Fruit fly (Drosophila melanogaster) whole organism, embryonic: ENCODE results near the gene Irbp18.

Experiments
- Asciz ChIP-seq: fragments of 200-800 bp; sonication (Bioruptor generic); optimal IDR thresholded peaks from 2 replicates; lab custom pipeline; 2017; ENCODE audit warnings: missing biosample characterization, mild to moderate bottlenecking, missing genetic modification characterization, missing genetic modification reagents
- Awh ChIP-seq: fragments of 200-800 bp; sonication (Bioruptor generic); IDR thresholded peaks from 2 replicates; pipeline ENCODE4, ENCODE4 v1.3.6; 2022; ENCODE audit warnings: missing biosample characterization, missing genetic modification characterization
- CG10431 ChIP-seq: fragments of 200-800 bp; sonication (Bioruptor generic); optimal IDR thresholded peaks from 3 replicates; lab custom pipeline; 2018; ENCODE audit warnings: missing biosample characterization, mild to moderate bottlenecking, missing genetic modification characterization
- CG10959 ChIP-seq: fragments of 200-800 bp; sonication (Bioruptor generic); IDR thresholded peaks from 2 replicates; pipeline ENCODE4 v1.3.6; 2022; ENCODE audit warnings: missing biosample characterization, missing genetic modification characterization
- CG11093 ChIP-seq: fragments of 200-800 bp; sonication (Bioruptor generic); IDR thresholded peaks from 3 replicates; pipeline ENCODE4 v1.3.6; 2022; ENCODE audit warnings: missing biosample characterization, missing genetic modification characterization
- CG1233 ChIP-seq: fragments of 200-800 bp; sonication (Bioruptor generic); optimal IDR thresholded peaks from 4 replicates; lab custom pipeline; 2018; ENCODE audit warnings: missing biosample characterization, mild to moderate bottlenecking, missing genetic modification characterization
- CG12659 ChIP-seq: fragments of 200-800 bp; sonication (Bioruptor generic); optimal IDR thresholded peaks from 3 replicates; lab custom pipeline; 2017; ENCODE audit warnings: mild to moderate bottlenecking, missing biosample characterization, missing genetic modification reagents, missing genetic modification characterization
- CG13894 ChIP-seq: fragments of 200-800 bp; sonication (Bioruptor generic); optimal IDR thresholded peaks from 3 replicates; lab custom pipeline; 2018; ENCODE audit warnings: missing biosample characterization, mild to moderate bottlenecking, missing genetic modification characterization, moderate library complexity
- CG14014 ChIP-seq: fragments of 200-800 bp; sonication (Bioruptor generic); IDR thresholded peaks from 2 replicates; pipeline ENCODE4 v1.3.6; 2022; ENCODE audit warnings: missing biosample characterization, missing genetic modification characterization
- CG17361 ChIP-seq: fragments of 200-800 bp; sonication (Bioruptor generic); IDR thresholded peaks from 3 replicates; pipeline ENCODE4 v1.3.6; 2022; ENCODE audit warnings: missing biosample characterization, missing genetic modification characterization
- CG17568 ChIP-seq: fragments of 200-800 bp; sonication (Bioruptor generic); optimal IDR thresholded peaks from 2 replicates; lab custom pipeline; 2018; ENCODE audit warnings: missing biosample characterization, mild to moderate bottlenecking, missing genetic modification characterization, moderate library complexity
- CG17612 ChIP-seq: fragments of 200-800 bp; sonication (Bioruptor generic); IDR thresholded peaks from 2 replicates; pipeline ENCODE4 v1.3.6; 2022; ENCODE audit warnings: missing biosample characterization, missing genetic modification characterization
- CG17912 ChIP-seq: fragments of 200-800 bp; sonication (Bioruptor generic); optimal IDR thresholded peaks from 2 replicates; lab custom pipeline; 2018; ENCODE audit warnings: missing biosample characterization, mild to moderate bottlenecking, missing genetic modification characterization
- CG18764 ChIP-seq: fragments of 200-800 bp; sonication (Bioruptor generic); optimal IDR thresholded peaks from 3 replicates; lab custom pipeline; 2016; ENCODE audit warnings: missing biosample characterization, missing genetic modification characterization
- CG3065 ChIP-seq: fragments of 200-800 bp; sonication (Bioruptor generic); optimal IDR thresholded peaks from 2 replicates; lab custom pipeline; 2016; ENCODE audit warnings: missing biosample characterization, missing genetic modification characterization
- CG32767 ChIP-seq: fragments of 200-800 bp; sonication (Bioruptor generic); IDR thresholded peaks from 2 replicates; pipeline ENCODE4 v1.3.6; 2022; ENCODE audit warnings: missing biosample characterization, missing genetic modification characterization
- CG33213 ChIP-seq: fragments of 200-800 bp; sonication (Bioruptor generic); optimal IDR thresholded peaks from 3 replicates; lab custom pipeline; 2016; ENCODE audit warnings: missing biosample characterization, missing genetic modification characterization
- CG3847 ChIP-seq: fragments of 200-800 bp; sonication (Bioruptor generic); IDR thresholded peaks from 2 replicates; pipeline ENCODE4 v1.3.6; 2022; ENCODE audit warnings: missing biosample characterization, missing genetic modification characterization
- CG4404 ChIP-seq: fragments of 200-800 bp; sonication (Bioruptor generic); IDR thresholded peaks from 2 replicates; pipeline ENCODE4 v1.3.6; 2022; ENCODE audit warnings: missing biosample characterization, missing genetic modification characterization
- CG4707 ChIP-seq: fragments of 200-800 bp; sonication (Bioruptor generic); optimal IDR thresholded peaks from 2 replicates; lab custom pipeline; 2018; ENCODE audit warnings: missing biosample characterization, mild to moderate bottlenecking, missing genetic modification characterization, moderate library complexity
- CG4730 ChIP-seq: fragments of 200-800 bp; sonication (Bioruptor generic); IDR thresholded peaks from 2 replicates; pipeline ENCODE4 v1.3.6; 2022; ENCODE audit warnings: missing biosample characterization, missing genetic modification characterization
- CG5245 ChIP-seq: fragments of 200-800 bp; sonication (Bioruptor generic); optimal IDR thresholded peaks from 3 replicates; lab custom pipeline; 2016; ENCODE audit warnings: missing biosample characterization, missing genetic modification characterization
- CTCF ChIP-seq: fragments of 200-800 bp; sonication (Bioruptor generic); optimal IDR thresholded peaks from 2 replicates; lab custom pipeline; 2017; ENCODE audit warnings: missing biosample characterization, mild to moderate bottlenecking, missing genetic modification characterization, moderate library complexity
- CrebB ChIP-seq: fragments of 200-800 bp; sonication (Bioruptor generic); optimal IDR thresholded peaks from 3 replicates; lab custom pipeline; 2018; ENCODE audit warnings: missing biosample characterization, mild to moderate bottlenecking, missing genetic modification characterization
- D19A ChIP-seq: fragments of 200-800 bp; optimal IDR thresholded peaks from 3 replicates; lab custom pipeline; 2019; ENCODE audit warnings: missing biosample characterization, mild to moderate bottlenecking, missing genetic modification characterization, moderate library complexity
- Dip2 ChIP-seq: fragments of 200-800 bp; sonication (Bioruptor generic); IDR thresholded peaks from 2 replicates; pipeline ENCODE4 v1.3.6; 2022; ENCODE audit warnings: missing biosample characterization, missing genetic modification characterization
- Dll ChIP-seq: fragments of 200-800 bp; sonication (Bioruptor generic); IDR thresholded peaks from 4 replicates; pipeline ENCODE4 v1.3.6; 2022; ENCODE audit warnings: missing biosample characterization, missing genetic modification characterization; ENCODE audit not compliant: partially characterized antibody
- Hmr ChIP-seq: fragments of 200-800 bp; sonication (Bioruptor generic); optimal IDR thresholded peaks from 3 replicates; lab custom pipeline; 2017; ENCODE audit warnings: mild to moderate bottlenecking, missing biosample characterization, missing genetic modification reagents, missing genetic modification characterization
- MTF-1 ChIP-seq: fragments of 200-800 bp; sonication (Bioruptor generic); optimal IDR thresholded peaks from 2 replicates; lab custom pipeline; 2018; ENCODE audit warnings: missing biosample characterization, mild to moderate bottlenecking, missing genetic modification characterization, borderline replicate concordance
- Mad ChIP-seq: fragments of 200-800 bp; sonication (Bioruptor generic); optimal IDR thresholded peaks from 2 replicates; lab custom pipeline; 2016; ENCODE audit warnings: missing biosample characterization, missing genetic modification characterization
- Mrtf ChIP-seq: fragments of 200-800 bp; sonication (Bioruptor generic); IDR thresholded peaks from 3 replicates; pipeline ENCODE4 v1.3.6; 2022; ENCODE audit warnings: missing biosample characterization, missing genetic modification characterization
- NC2α ChIP-seq: fragments of 200-800 bp; sonication (Bioruptor generic); optimal IDR thresholded peaks from 2 replicates; lab custom pipeline; 2016; ENCODE audit warnings: missing biosample characterization, missing genetic modification characterization
- Nf-YA ChIP-seq: fragments of 200-800 bp; sonication (Bioruptor generic); IDR thresholded peaks from 2 replicates; pipeline ENCODE4 v1.3.6; 2022; ENCODE audit warnings: missing biosample characterization, missing genetic modification characterization
- NfI ChIP-seq: fragments of 200-800 bp; sonication (Bioruptor generic); optimal IDR thresholded peaks from 3 replicates; lab custom pipeline; 2018; ENCODE audit warnings: missing biosample characterization, mild to moderate bottlenecking, missing genetic modification characterization, moderate library complexity
- al ChIP-seq: fragments of 200-800 bp; sonication (Bioruptor generic); IDR thresholded peaks from 2 replicates; pipeline ENCODE4 v1.3.6; 2022; ENCODE audit warnings: missing biosample characterization, missing genetic modification characterization
- cg ChIP-seq: fragments of 200-800 bp; sonication (Bioruptor generic); optimal IDR thresholded peaks from 3 replicates; lab custom pipeline; 2019; ENCODE audit warnings: missing biosample characterization, mild to moderate bottlenecking, missing genetic modification characterization, moderate library complexity
- croc ChIP-seq: fragments of 200-800 bp; sonication (Bioruptor generic); conservative IDR thresholded peaks from 3 replicates; pipeline ENCODE4 v1.3.6; 2022; ENCODE audit warnings: missing biosample characterization, missing genetic modification characterization
- ewg ChIP-seq: fragments of 200-800 bp; sonication (Bioruptor generic); optimal IDR thresholded peaks from 3 replicates; lab custom pipeline; 2017; ENCODE audit warnings: mild to moderate bottlenecking, missing biosample characterization, missing genetic modification reagents, missing genetic modification characterization
- fru ChIP-seq: fragments of >200 bp; optimal IDR thresholded peaks from 2 replicates; lab custom pipeline; 2017
- ftz-f1 ChIP-seq: fragments of 200-800 bp; sonication (Bioruptor generic); optimal IDR thresholded peaks from 2 replicates; lab custom pipeline; 2016; ENCODE audit warnings: missing biosample characterization, missing genetic modification characterization
- gce ChIP-seq: fragments of 200-800 bp; sonication (Bioruptor generic); IDR thresholded peaks from 3 replicates; pipeline ENCODE4 v1.3.6; 2022; ENCODE audit warnings: missing biosample characterization, missing genetic modification characterization
- lilli ChIP-seq: fragments of 200-800 bp; sonication (Bioruptor generic); optimal IDR thresholded peaks from 3 replicates; lab custom pipeline; 2016; ENCODE audit warnings: missing biosample characterization, missing genetic modification characterization
- org-1 ChIP-seq: fragments of 200-800 bp; sonication (Bioruptor generic); optimal IDR thresholded peaks from 2 replicates; lab custom pipeline; 2017; ENCODE audit warnings: missing biosample characterization, missing genetic modification characterization
- p53 ChIP-seq: fragments of 200-800 bp; sonication (Bioruptor generic); optimal IDR thresholded peaks from 2 replicates; lab custom pipeline; 2016; ENCODE audit warnings: missing biosample characterization, missing genetic modification characterization
- pb ChIP-seq: fragments of 200-800 bp; sonication (Bioruptor generic); optimal IDR thresholded peaks from 3 replicates; lab custom pipeline; 2016; ENCODE audit warnings: missing biosample characterization, missing genetic modification characterization
- ranshi ChIP-seq: fragments of 200-800 bp; sonication (Bioruptor generic); IDR thresholded peaks from 2 replicates; pipeline ENCODE4 v1.3.6; 2022; ENCODE audit warnings: missing biosample characterization, missing genetic modification characterization
- slbo ChIP-seq: fragments of 200-800 bp; sonication (Bioruptor generic); IDR thresholded peaks from 2 replicates; pipeline ENCODE4 v1.3.6; 2022; ENCODE audit warnings: missing biosample characterization, missing genetic modification characterization
- slp2 ChIP-seq: fragments of 200-800 bp; sonication (Bioruptor generic); optimal IDR thresholded peaks from 2 replicates; lab custom pipeline; 2016; ENCODE audit warnings: missing biosample characterization, missing genetic modification characterization
- sna ChIP-seq: fragments of 200-800 bp; sonication (Bioruptor generic); IDR thresholded peaks from 2 replicates; pipeline ENCODE4 v1.3.6; 2022; ENCODE audit warnings: missing biosample characterization, missing genetic modification characterization; ENCODE audit not compliant: partially characterized antibody
- ssp ChIP-seq: fragments of 200-800 bp; sonication (Bioruptor generic); IDR thresholded peaks from 2 replicates; pipeline ENCODE4 v1.3.6; 2022; ENCODE audit warnings: missing biosample characterization, missing genetic modification characterization
- trh ChIP-seq: fragments of 200-800 bp; sonication (Bioruptor generic); optimal IDR thresholded peaks from 2 replicates; lab custom pipeline; 2016; ENCODE audit warnings: missing biosample characterization, missing genetic modification characterization
- vnd ChIP-seq: fragments of 200-800 bp; sonication (Bioruptor generic); IDR thresholded peaks from 3 replicates; pipeline ENCODE4 v1.3.6; 2022; ENCODE audit warnings: missing biosample characterization, missing genetic modification characterization; ENCODE audit not compliant: partially characterized antibody

Irbp18 gene

dm6 chr3L:11047877-11048276, 50.1 kb downstream of the Irbp18 start (continued):
- TF ChIP-seq CG12659: peak; percentile 46
- no peak for TF ChIP-seq sna (GFP tag; lab: Robert Waterston, UW)
- no peak for TF ChIP-seq al (GFP tag; lab: Robert Waterston, UW)
- TF ChIP-seq Hmr (GFP tag; lab: Kevin White, UChicago): peak; percentile 75
- TF ChIP-seq CG14014 (GFP tag; lab: Robert Waterston, UW): peak; percentile 66; the same call in 1 of the 2 replicates
- no peak for TF ChIP-seq vnd (GFP tag; lab: Robert Waterston, UW)
- TF ChIP-seq NC2α (GFP tag; lab: Kevin White, UChicago): peak; percentile 76
- TF ChIP-seq CG32767: no peak
- TF ChIP-seq pb (GFP tag; lab: Kevin White, UChicago): peak; percentile 77
- peak; percentile 85 for TF ChIP-seq CG33213 (GFP tag; lab: Kevin White, UChicago)
- TF ChIP-seq lilli (GFP tag; lab: Kevin White, UChicago): peak; percentile 69
- peak; percentile 46; the same call in 1 of the 2 replicates for TF ChIP-seq Nf-YA (GFP tag; lab: Robert Waterston, UW)
- peak; percentile 72 for TF ChIP-seq ewg (GFP tag; lab: Kevin White, UChicago)
- peak; percentile 15 for TF ChIP-seq org-1 (GFP tag; lab: Kevin White, UChicago)
- TF ChIP-seq ssp (GFP tag; lab: Robert Waterston, UW): peak; percentile 73
- TF ChIP-seq Mad (GFP tag; lab: Kevin White, UChicago): peak; percentile 79
- peak; percentile 82 for TF ChIP-seq slp2
- peak; percentile 24 for TF ChIP-seq CrebB (tag; lab: Kevin White, UChicago)
- no peak for TF ChIP-seq Dll
- peak; percentile 54 for TF ChIP-seq CG4707 (GFP tag; lab: Kevin White, UChicago)
- TF ChIP-seq CG5245 (GFP tag; lab: Kevin White, UChicago): peak; percentile 82
- TF ChIP-seq fru (lab: Kevin White, UChicago): no peak
- peak; percentile 69 for TF ChIP-seq CG3065 (GFP tag; lab: Kevin White, UChicago)
- peak; percentile 42 for TF ChIP-seq D19A
- peak; percentile 50; the same call in 2 of the 3 replicates for TF ChIP-seq CG11093 (GFP tag; lab: Robert Waterston, UW)
- TF ChIP-seq Mrtf (GFP tag; lab: Robert Waterston, UW): peak; percentile 82
- peak; percentile 52; the same call in 1 of the 2 replicates for TF ChIP-seq CG4730 (GFP tag; lab: Robert Waterston, UW)
- TF ChIP-seq CG10431: peak; percentile 70
- no peak for TF ChIP-seq CG13894 (tag; lab: Kevin White, UChicago)
- TF ChIP-seq CG17612 (GFP tag; lab: Robert Waterston, UW): no peak
- peak; percentile 61; the same call in 1 of the 2 replicates for TF ChIP-seq Awh (GFP tag; lab: Robert Waterston, UW)
- TF ChIP-seq CTCF (GFP tag; lab: Kevin White, UChicago): peak; percentile 99
- peak; percentile 85 for TF ChIP-seq CG17912 (GFP tag; lab: Kevin White, UChicago)
- TF ChIP-seq CG17568 (GFP tag; lab: Kevin White, UChicago): peak; percentile 47
- peak; percentile 77; the same call in 1 of the 2 replicates for TF ChIP-seq CG3847 (GFP tag; lab: Robert Waterston, UW)
- TF ChIP-seq cg (GFP tag; lab: Kevin White, UChicago): no peak
- peak; percentile 87 for TF ChIP-seq slbo
- TF ChIP-seq Dip2 (GFP tag; lab: Robert Waterston, UW): no peak
- TF ChIP-seq trh (GFP tag; lab: Kevin White, UChicago): peak; percentile 28
- TF ChIP-seq CG10959 (GFP tag; lab: Robert Waterston, UW): peak; percentile 81
- TF ChIP-seq Asciz: peak; percentile 51
- peak; percentile 72; the same call in 1 of the 3 replicates for TF ChIP-seq gce (GFP tag; lab: Robert Waterston, UW)
- peak; percentile 59 for TF ChIP-seq CG18764 (GFP tag; lab: Kevin White, UChicago)
- TF ChIP-seq MTF-1: peak; percentile 67
- TF ChIP-seq ftz-f1 (GFP tag; lab: Kevin White, UChicago): peak; percentile 41
- peak; percentile 58 for TF ChIP-seq p53
- peak; percentile 43; the same call in 2 of the 3 replicates for TF ChIP-seq croc (GFP tag; lab: Robert Waterston, UW)
- no peak; the same call in 1 of the 2 replicates for TF ChIP-seq CG4404 (GFP tag; lab: Robert Waterston, UW)
- TF ChIP-seq CG1233 (GFP tag; lab: Kevin White, UChicago): peak; percentile 68
- peak; percentile 72 for TF ChIP-seq ranshi (GFP tag; lab: Robert Waterston, UW)
- TF ChIP-seq CG17361: peak; percentile 72
- TF ChIP-seq NfI (GFP tag; lab: Kevin White, UChicago): peak; percentile 79
